Worm (Caenorhabditis elegans) whole organism, L4 larva: Measurements from ENCODE around the gene ugtp-1.

Experiments
- D1046.2 ChIP-seq: fragments of 200-800 bp; sonication (Bioruptor generic); IDR thresholded peaks from 2 replicates; pipeline ENCODE4 v1.3.6; 2022; ENCODE audit warnings: missing genetic modification characterization, missing compliant biosample characterization
- F10B5.3 ChIP-seq: sonication (generic microtip); optimal IDR thresholded peaks from 2 replicates; lab custom pipeline; 2016; ENCODE audit warnings: mild to moderate bottlenecking, missing genetic modification characterization, missing compliant biosample characterization
- Y48G9A.11 ChIP-seq: fragments of 200-800 bp; sonication (Bioruptor generic); IDR thresholded peaks from 2 replicates; pipeline ENCODE4 v1.3.6; 2022; ENCODE audit warnings: missing genetic modification reagents, missing genetic modification characterization, missing compliant biosample characterization
- Y75B8A.6 ChIP-seq: fragments of 200-800 bp; sonication (Bioruptor generic); IDR thresholded peaks from 2 replicates; pipeline ENCODE4 v1.3.6; 2022; ENCODE audit warnings: missing genetic modification reagents, missing genetic modification characterization, missing compliant biosample characterization
- aha-1 ChIP-seq: fragments of 150-350 bp; peaks from one replicate; lab custom pipeline; 2014; ENCODE audit warnings: missing biosample characterization, missing genetic modification characterization
- aly-2 ChIP-seq: sonication (generic microtip); optimal IDR thresholded peaks from 2 replicates; lab custom pipeline; 2018; ENCODE audit warnings: missing biosample characterization, missing genetic modification characterization
- ceh-62 ChIP-seq: sonication (generic microtip); optimal IDR thresholded peaks from 2 replicates; lab custom pipeline; 2017; ENCODE audit warnings: missing biosample characterization, missing genetic modification characterization
- daf-19 ChIP-seq: fragments of 200-800 bp; sonication (Bioruptor generic); conservative IDR thresholded peaks from 2 replicates; pipeline ENCODE4 v1.3.6; 2022; ENCODE audit warnings: missing genetic modification characterization, missing compliant biosample characterization
- daf-8 ChIP-seq: fragments of 200-800 bp; sonication (Bioruptor generic); IDR thresholded peaks from 2 replicates; pipeline ENCODE4 v1.3.6; 2022; ENCODE audit warnings: missing genetic modification characterization, missing compliant biosample characterization
- dpl-1 ChIP-seq: fragments of 150-350 bp; optimal IDR thresholded peaks from 2 replicates; lab custom pipeline; 2014; ENCODE audit warnings: missing biosample characterization, missing genetic modification reagents, missing genetic modification characterization
- duxl-1 ChIP-seq: sonication (generic microtip); optimal IDR thresholded peaks from 2 replicates; lab custom pipeline; 2016; ENCODE audit warnings: mild to moderate bottlenecking, missing genetic modification characterization, moderate library complexity, missing compliant biosample characterization; ENCODE audit not compliant: poor library complexity
- dve-1 ChIP-seq: sonication (generic microtip); optimal IDR thresholded peaks from 2 replicates; lab custom pipeline; 2017; ENCODE audit warnings: antibody characterized with exemption, mild to moderate bottlenecking, missing genetic modification characterization, missing compliant biosample characterization; ENCODE audit not compliant: insufficient read depth
- egl-27 ChIP-seq: sonication (generic microtip); optimal IDR thresholded peaks from 3 replicates; lab custom pipeline; 2017; ENCODE audit warnings: missing biosample characterization, missing genetic modification reagents, missing genetic modification characterization
- egl-43 ChIP-seq: fragments of 200-800 bp; sonication (Bioruptor generic); IDR thresholded peaks from 2 replicates; pipeline ENCODE4 v1.3.6; 2022; ENCODE audit warnings: missing genetic modification reagents, missing genetic modification characterization, missing compliant biosample characterization
- fkh-10 ChIP-seq: fragments of 150-350 bp; optimal IDR thresholded peaks from 2 replicates; lab custom pipeline; 2014; ENCODE audit warnings: missing biosample characterization, missing genetic modification reagents, missing genetic modification characterization
- gei-8 ChIP-seq: fragments of 200-800 bp; sonication (Bioruptor generic); optimal IDR thresholded peaks from 2 replicates; lab custom pipeline; 2018; ENCODE audit warnings: mild to moderate bottlenecking, missing genetic modification characterization, missing compliant biosample characterization
- hif-1 ChIP-seq, 2 experiments: sonication (generic microtip); optimal IDR thresholded peaks; 2 replicates each; lab custom pipeline; 2016 to 2017; ENCODE audit warnings: missing compliant biosample characterization in 2 of 2, missing genetic modification characterization in 2 of 2, missing genetic modification reagents in 2 of 2, missing genotype in 2 of 2, mild to moderate bottlenecking in 1 of 2
- hlh-30 ChIP-seq: sonication (generic microtip); optimal IDR thresholded peaks from 2 replicates; lab custom pipeline; 2017; ENCODE audit warnings: antibody characterized with exemption, mild to moderate bottlenecking, missing genetic modification characterization, missing compliant biosample characterization; ENCODE audit not compliant: insufficient read depth
- lin-29 ChIP-seq: fragments of 200-800 bp; sonication (Bioruptor generic); IDR thresholded peaks from 2 replicates; pipeline ENCODE4 v1.3.6; 2022; ENCODE audit warnings: missing genetic modification reagents, missing genetic modification characterization, missing compliant biosample characterization
- lin-38 ChIP-seq: fragments of 200-800 bp; sonication (Bioruptor generic); IDR thresholded peaks from 2 replicates; pipeline ENCODE4 v1.3.6; 2022; ENCODE audit warnings: missing genetic modification reagents, missing genetic modification characterization, missing compliant biosample characterization
- lir-3 ChIP-seq: sonication (generic microtip); optimal IDR thresholded peaks from 2 replicates; lab custom pipeline; 2016; ENCODE audit warnings: mild to moderate bottlenecking, missing genetic modification characterization, missing compliant biosample characterization
- lsy-2 ChIP-seq, 2 experiments: fragments of 150-350 bp in 1 of 2; sonication (generic microtip) in 1 of 2; optimal IDR thresholded peaks; 2 replicates each; lab custom pipeline; 2014 to 2017; ENCODE audit warnings: missing biosample characterization in 2 of 2, missing genetic modification characterization in 2 of 2
- mdl-1 ChIP-seq, 2 experiments: fragments of 150-350 bp in 1 of 2; sonication (generic microtip) in 1 of 2; optimal IDR thresholded peaks; 2 replicates each; lab custom pipeline; 2014 to 2017; ENCODE audit warnings: missing biosample characterization in 2 of 2, missing genetic modification characterization in 2 of 2
- mdt-29 ChIP-seq: fragments of 200-800 bp; sonication (Bioruptor generic); IDR thresholded peaks from 2 replicates; pipeline ENCODE4 v1.3.6; 2022; ENCODE audit warnings: missing genetic modification reagents, missing genetic modification characterization, missing compliant biosample characterization
- mes-2 ChIP-seq: sonication (generic microtip); optimal IDR thresholded peaks from 2 replicates; lab custom pipeline; 2016; ENCODE audit warnings: missing genotype, mild to moderate bottlenecking, missing genetic modification characterization, missing compliant biosample characterization; ENCODE audit not compliant: poor library complexity, severe bottlenecking
- nhr-11 ChIP-seq: fragments of 150-350 bp; optimal IDR thresholded peaks from 2 replicates; lab custom pipeline; 2014; ENCODE audit warnings: missing biosample characterization, missing genetic modification characterization
- nhr-28 ChIP-seq: fragments of 150-350 bp; optimal IDR thresholded peaks from 2 replicates; lab custom pipeline; 2014; ENCODE audit warnings: missing biosample characterization, missing genetic modification characterization
- nhr-41 ChIP-seq: fragments of 200-800 bp; sonication (Bioruptor generic); IDR thresholded peaks from 2 replicates; pipeline ENCODE4 v1.3.6; 2022; ENCODE audit warnings: missing genetic modification reagents, missing genetic modification characterization, missing compliant biosample characterization
- nhr-48 ChIP-seq: sonication (generic microtip); optimal IDR thresholded peaks from 2 replicates; lab custom pipeline; 2016; ENCODE audit warnings: mild to moderate bottlenecking, missing genetic modification characterization, missing compliant biosample characterization
- nhr-6 ChIP-seq: fragments of 150-350 bp; optimal IDR thresholded peaks from 2 replicates; lab custom pipeline; 2014; ENCODE audit warnings: missing biosample characterization, missing genetic modification characterization
- nhr-76 ChIP-seq: fragments of 150-350 bp; optimal IDR thresholded peaks from 2 replicates; lab custom pipeline; 2014; ENCODE audit warnings: missing biosample characterization, missing genetic modification characterization
- pha-4 ChIP-seq, 2 experiments: fragments of 150-350 bp in 1 of 2; fragments of 200-800 bp in 1 of 2; sonication (Bioruptor generic) in 1 of 2; IDR thresholded peaks in 1 of 2; optimal IDR thresholded peaks in 1 of 2; 2 replicates each; pipeline versions ENCODE4 v1.3.6 to Lab custom; 2014 to 2022; ENCODE audit warnings: missing genetic modification characterization in 2 of 2, missing genetic modification reagents in 2 of 2, missing biosample characterization in 1 of 2, missing compliant biosample characterization in 1 of 2
- saeg-2 ChIP-seq: fragments of 200-800 bp; sonication (Bioruptor generic); IDR thresholded peaks from 2 replicates; pipeline ENCODE4 v1.3.6; 2022; ENCODE audit warnings: missing genetic modification reagents, missing genetic modification characterization, missing compliant biosample characterization
- unc-130 ChIP-seq: sonication (generic microtip); optimal IDR thresholded peaks from 2 replicates; lab custom pipeline; 2016; ENCODE audit warnings: missing genetic modification reagents, missing genetic modification characterization, missing compliant biosample characterization
- unc-39 ChIP-seq: sonication (generic microtip); optimal IDR thresholded peaks from 2 replicates; lab custom pipeline; 2017; ENCODE audit warnings: missing biosample characterization, missing genetic modification characterization
- unc-62 ChIP-seq, 3 experiments: fragments of 150-350 bp in 1 of 3; sonication (generic microtip); optimal IDR thresholded peaks in 2 of 3; peaks in 1 of 3; 1 replicate in 1 of 3; 2 replicates in 2 of 3; lab custom pipeline; 2014 to 2017; ENCODE audit warnings: missing biosample characterization in 3 of 3, missing genetic modification characterization in 3 of 3, missing genetic modification reagents in 3 of 3, missing genotype in 1 of 3
- zag-1 ChIP-seq: fragments of 150-350 bp; optimal IDR thresholded peaks from 2 replicates; lab custom pipeline; 2014; ENCODE audit warnings: missing biosample characterization, missing genetic modification characterization

The ugtp-1 gene

ce11 chrIII:8710310-8710709 lies 40.2 kb downstream of the ugtp-1 start, which contains the start of gene B0303.11:
Gene B0303.11 (minus strand): TSS chrIII:8710410.
- TF ChIP-seq aha-1 (tag; lab: Kevin White, UChicago) (peak; percentile 18), D1046.2 (GFP tag; lab: Robert Waterston, UW) (no peak)

- no peak for TF ChIP-seq F10B5.3 (tag; lab: Kevin White, UChicago)
- no peak for TF ChIP-seq daf-8 (GFP tag; lab: Robert Waterston, UW)
- TF ChIP-seq duxl-1 (tag; lab: Kevin White, UChicago) = no peak
- TF ChIP-seq daf-19 (GFP tag; lab: Robert Waterston, UW) = no peak
- TF ChIP-seq nhr-48 (tag; lab: Kevin White, UChicago) = peak; percentile 42
- TF ChIP-seq ceh-62 = no peak
- peak; percentile 26 for TF ChIP-seq nhr-28 (tag; lab: Kevin White, UChicago)
- TF ChIP-seq lin-38 (GFP tag; lab: Robert Waterston, UW) = no peak
- no peak for TF ChIP-seq unc-39 (tag; lab: Kevin White, UChicago)
- no peak for TF ChIP-seq zag-1 (tag; lab: Kevin White, UChicago)
- no peak for TF ChIP-seq nhr-41 (GFP tag; lab: Robert Waterston, UW)
Observed at ce11 chrIII:8709735-8710134, 40.8 kb downstream of the ugtp-1 start.

- no peak for TF ChIP-seq lin-29 (GFP tag; lab: Robert Waterston, UW)
- TF ChIP-seq, all 104 proteins: peak for 0
Observed at ce11 chrIII:8704765-8705164, 45.7 kb downstream of the ugtp-1 start, which contains the start of gene B0303.16. Gene B0303.16 (plus strand): TSS chrIII:8705065.

- TF ChIP-seq lin-38 (GFP tag; lab: Robert Waterston, UW) (peak; percentile 73), Y75B8A.6 (GFP tag; lab: Robert Waterston, UW) (no peak), nhr-11 (tag; lab: Kevin White, UChicago) (no peak), saeg-2 (no peak), zag-1 (tag; lab: Kevin White, UChicago) (no peak), mdl-1 (tag; optimal IDR thresholded peaks at IDR 0.05; lab: Kevin White, UChicago) (peak in 1 of 2 experiments; percentile 35), dve-1 (tag; lab: Kevin White, UChicago) (peak; percentile 18), mes-2 (tag; lab: Kevin White, UChicago) (peak; percentile 96), hlh-30 (peak; percentile 81), aly-2 (no peak), dpl-1 (GFP tag; lab: Kevin White, UChicago) (peak; percentile 77), lsy-2 (tag; optimal IDR thresholded peaks at IDR 0.05; lab: Kevin White, UChicago) (peak in 1 of 2 experiments; percentile 67), nhr-6 (peak; percentile 80), nhr-28 (tag; lab: Kevin White, UChicago) (peak; percentile 4), unc-130 (GFP tag; lab: Kevin White, UChicago) (peak; percentile 62), hif-1 (tag; optimal IDR thresholded peaks at IDR 0.05; lab: Kevin White, UChicago) (peak in 1 of 2 experiments; percentile 60), pha-4 (GFP tag; IDR thresholded peaks at IDR 0.05; lab: Robert Waterston, UW) (no peak), pha-4 (tag; optimal IDR thresholded peaks at IDR 0.05; lab: Kevin White, UChicago) (peak; percentile 21)
Observed at ce11 chrIII:8700289-8700957, 50.1 kb downstream of the ugtp-1 start, which contains the start of the genes sdz-1 and vps-33.1. Gene sdz-1 (minus strand): TSS chrIII:8700339. Gene vps-33.1 (plus strand): TSS chrIII:8700927.

ce11 chrIII:8697268-8697907 lies 53.1 kb downstream of the ugtp-1 start:
- no peak for TF ChIP-seq gei-8 (GFP tag; lab: Kevin White, UChicago)
- TF ChIP-seq fkh-10 (GFP tag; lab: Kevin White, UChicago) = no peak
- TF ChIP-seq Y48G9A.11 (GFP tag; lab: Robert Waterston, UW) = no peak
- TF ChIP-seq aha-1 (tag; lab: Kevin White, UChicago) = peak; percentile 88
- TF ChIP-seq unc-62 (GFP tag; optimal IDR thresholded peaks at IDR 0.05 in 1 of 2; lab: Kevin White, UChicago) = peak in 1 of 2 experiments; percentile 98
- no peak for TF ChIP-seq unc-62 (tag; optimal IDR thresholded peaks at IDR 0.05; lab: Kevin White, UChicago)
- no peak for TF ChIP-seq mdl-1 (tag; optimal IDR thresholded peaks at IDR 0.05; lab: Kevin White, UChicago)
- TF ChIP-seq nhr-76 = no peak
- no peak for TF ChIP-seq lsy-2 (tag; optimal IDR thresholded peaks at IDR 0.05; lab: Kevin White, UChicago)
- TF ChIP-seq egl-43 (GFP tag; lab: Robert Waterston, UW) = no peak
- no peak for TF ChIP-seq egl-27 (tag; lab: Kevin White, UChicago)
- no peak for TF ChIP-seq lir-3 (tag; lab: Kevin White, UChicago)
- no peak for TF ChIP-seq mdt-29 (GFP tag; lab: Robert Waterston, UW)
- TF ChIP-seq unc-130 (GFP tag; lab: Kevin White, UChicago) = no peak
